Fruit fly (Drosophila melanogaster) whole organism, embryonic: ENCODE measurements around the gene Polr1B.

Experiments
- Aef1 ChIP-seq: fragments of 200-800 bp; sonication (Bioruptor generic); IDR thresholded peaks from 3 replicates; pipeline ENCODE4 v1.3.6; 2022; ENCODE audit warnings: missing biosample characterization, missing genetic modification characterization
- BtbVII ChIP-seq: fragments of 200-800 bp; sonication (Bioruptor generic); optimal IDR thresholded peaks from 3 replicates; lab custom pipeline; 2017; ENCODE audit warnings: missing biosample characterization, mild to moderate bottlenecking, missing genetic modification characterization
- CG10267 ChIP-seq: fragments of 200-800 bp; sonication (Bioruptor generic); optimal IDR thresholded peaks from 2 replicates; lab custom pipeline; 2018; ENCODE audit warnings: missing biosample characterization, mild to moderate bottlenecking, missing genetic modification characterization, moderate library complexity
- CG13287 ChIP-seq: fragments of 200-800 bp; sonication (Bioruptor generic); IDR thresholded peaks from 2 replicates; pipeline ENCODE4 v1.3.6; 2022; ENCODE audit warnings: missing biosample characterization, missing genetic modification characterization; ENCODE audit not compliant: partially characterized antibody
- CG14710 ChIP-seq: fragments of 200-800 bp; sonication (Bioruptor generic); optimal IDR thresholded peaks from 3 replicates; lab custom pipeline; 2019; ENCODE audit warnings: missing biosample characterization, mild to moderate bottlenecking, missing genetic modification characterization, moderate library complexity
- CG14965 ChIP-seq: fragments of 200-800 bp; sonication (Bioruptor generic); optimal IDR thresholded peaks from 2 replicates; lab custom pipeline; 2016; ENCODE audit warnings: missing biosample characterization, missing genetic modification characterization, borderline replicate concordance
- CG15696 ChIP-seq: fragments of 200-800 bp; sonication (Bioruptor generic); optimal IDR thresholded peaks from 2 replicates; lab custom pipeline; 2019; ENCODE audit warnings: missing biosample characterization, mild to moderate bottlenecking, missing genetic modification characterization, moderate library complexity
- CG17802 ChIP-seq: fragments of 200-800 bp; sonication (Bioruptor generic); optimal IDR thresholded peaks from 2 replicates; lab custom pipeline; 2018; ENCODE audit warnings: missing biosample characterization, mild to moderate bottlenecking, missing genetic modification characterization, moderate library complexity
- CG18011 ChIP-seq: fragments of 200-800 bp; sonication (Bioruptor generic); optimal IDR thresholded peaks from 2 replicates; lab custom pipeline; 2017; ENCODE audit warnings: missing biosample characterization, missing genetic modification characterization, mild to moderate bottlenecking, moderate library complexity, missing genotype
- CG32532 ChIP-seq: fragments of 200-800 bp; sonication (Bioruptor generic); IDR thresholded peaks from 2 replicates; pipeline ENCODE4 v1.3.6; 2022; ENCODE audit warnings: missing biosample characterization, missing genetic modification characterization
- CG32767 ChIP-seq: fragments of 200-800 bp; sonication (Bioruptor generic); IDR thresholded peaks from 2 replicates; pipeline ENCODE4 v1.3.6; 2022; ENCODE audit warnings: missing biosample characterization, missing genetic modification characterization
- CG4360 ChIP-seq: fragments of 200-800 bp; sonication (Bioruptor generic); IDR thresholded peaks from 2 replicates; pipeline ENCODE4 v1.3.6; 2022; ENCODE audit warnings: missing biosample characterization, missing genetic modification characterization
- CG43689 ChIP-seq: fragments of 200-800 bp; sonication (Bioruptor generic); IDR thresholded peaks from 2 replicates; pipeline ENCODE4 v1.3.6; 2022; ENCODE audit warnings: missing biosample characterization, missing genetic modification characterization
- CG6813 ChIP-seq: fragments of 200-800 bp; sonication (Bioruptor generic); optimal IDR thresholded peaks from 2 replicates; lab custom pipeline; 2017; ENCODE audit warnings: missing biosample characterization, missing genetic modification characterization, mild to moderate bottlenecking, moderate library complexity, missing genetic modification reagents
- CG7556 ChIP-seq: fragments of 200-800 bp; sonication (Bioruptor generic); optimal IDR thresholded peaks from 2 replicates; lab custom pipeline; 2017; ENCODE audit warnings: missing biosample characterization, mild to moderate bottlenecking, missing genetic modification characterization
- CG8290 ChIP-seq, 3 experiments: fragments of 200-800 bp; sonication (Bioruptor generic); optimal IDR thresholded peaks; 2 replicates each; lab custom pipeline; 2016 to 2019; ENCODE audit warnings: missing biosample characterization in 3 of 3, missing genetic modification characterization in 3 of 3, mild to moderate bottlenecking in 2 of 3, moderate library complexity in 1 of 3
- CG9437 ChIP-seq: fragments of 200-800 bp; sonication (Bioruptor generic); optimal IDR thresholded peaks from 2 replicates; lab custom pipeline; 2018; ENCODE audit warnings: missing biosample characterization, mild to moderate bottlenecking, missing genetic modification characterization
- Chrac-16 ChIP-seq: fragments of 200-800 bp; sonication (Bioruptor generic); optimal IDR thresholded peaks from 3 replicates; lab custom pipeline; 2016; ENCODE audit warnings: missing biosample characterization, missing genetic modification characterization
- Dp ChIP-seq: fragments of 200-800 bp; sonication (Bioruptor generic); optimal IDR thresholded peaks from 2 replicates; lab custom pipeline; 2018; ENCODE audit warnings: missing biosample characterization, mild to moderate bottlenecking, missing genetic modification characterization, moderate library complexity
- Gug ChIP-seq: fragments of 200-800 bp; sonication (Bioruptor generic); IDR thresholded peaks from 4 replicates; pipeline ENCODE4 v1.3.6; 2022; ENCODE audit warnings: missing biosample characterization, missing genetic modification characterization
- H2.0 ChIP-seq: fragments of 200-800 bp; sonication (Bioruptor generic); IDR thresholded peaks from 2 replicates; pipeline ENCODE4 v1.3.6; 2022; ENCODE audit warnings: missing biosample characterization, missing genetic modification characterization
- HHEX ChIP-seq: fragments of 200-800 bp; sonication (Bioruptor generic); optimal IDR thresholded peaks from 3 replicates; lab custom pipeline; 2017; ENCODE audit warnings: missing biosample characterization, mild to moderate bottlenecking, missing genetic modification characterization, missing genetic modification reagents
- HLH4C ChIP-seq: fragments of 200-800 bp; sonication (Bioruptor generic); IDR thresholded peaks from 3 replicates; pipeline ENCODE4 v1.3.6; 2022; ENCODE audit warnings: missing biosample characterization, missing genetic modification characterization; ENCODE audit not compliant: partially characterized antibody
- MESR4 ChIP-seq: fragments of 200-800 bp; sonication (Bioruptor generic); optimal IDR thresholded peaks from 2 replicates; lab custom pipeline; 2018; ENCODE audit warnings: missing biosample characterization, mild to moderate bottlenecking, missing genetic modification characterization, moderate library complexity
- Mes4 ChIP-seq: fragments of 200-800 bp; sonication (Bioruptor generic); optimal IDR thresholded peaks from 2 replicates; lab custom pipeline; 2016; ENCODE audit warnings: missing biosample characterization, missing genetic modification characterization
- Tbp ChIP-seq: fragments of >200 bp; optimal IDR thresholded peaks from 2 replicates; lab custom pipeline; 2018; ENCODE audit warnings: missing biosample characterization, missing genetic modification characterization
- chif ChIP-seq, 2 experiments: fragments of 200-800 bp; sonication (Bioruptor generic); optimal IDR thresholded peaks; 3 replicates each; lab custom pipeline; 2016; ENCODE audit warnings: missing biosample characterization in 2 of 2, missing genetic modification characterization in 2 of 2
- cwo ChIP-seq: fragments of 200-800 bp; sonication (Bioruptor generic); optimal IDR thresholded peaks from 3 replicates; lab custom pipeline; 2017; ENCODE audit warnings: missing biosample characterization, missing genetic modification characterization, mild to moderate bottlenecking, moderate library complexity, missing genetic modification reagents
- grau ChIP-seq: fragments of 200-800 bp; optimal IDR thresholded peaks from 3 replicates; lab custom pipeline; 2019; ENCODE audit warnings: missing biosample characterization, mild to moderate bottlenecking, missing genetic modification characterization, moderate library complexity
- ham ChIP-seq: fragments of 200-800 bp; sonication (Bioruptor generic); IDR thresholded peaks from 2 replicates; pipeline ENCODE4 v1.3.6; 2022; ENCODE audit warnings: missing biosample characterization, missing genetic modification characterization
- jing ChIP-seq: fragments of 200-800 bp; sonication (Bioruptor generic); optimal IDR thresholded peaks from 2 replicates; lab custom pipeline; 2018; ENCODE audit warnings: missing biosample characterization, mild to moderate bottlenecking, missing genetic modification characterization
- klu ChIP-seq: fragments of 200-800 bp; sonication (Bioruptor generic); IDR thresholded peaks from 2 replicates; pipeline ENCODE4 v1.3.6; 2022; ENCODE audit warnings: missing biosample characterization, missing genetic modification characterization
- lbe ChIP-seq: fragments of 200-800 bp; sonication (Bioruptor generic); optimal IDR thresholded peaks from 2 replicates; lab custom pipeline; 2016; ENCODE audit warnings: missing biosample characterization, mild to moderate bottlenecking, missing genetic modification characterization
- nom ChIP-seq: fragments of 200-800 bp; sonication (Bioruptor generic); optimal IDR thresholded peaks from 2 replicates; lab custom pipeline; 2017; ENCODE audit warnings: missing biosample characterization, missing genetic modification characterization, mild to moderate bottlenecking, moderate library complexity, missing genetic modification reagents
- p53 ChIP-seq: fragments of 200-800 bp; sonication (Bioruptor generic); optimal IDR thresholded peaks from 2 replicates; lab custom pipeline; 2016; ENCODE audit warnings: missing biosample characterization, missing genetic modification characterization
- pb ChIP-seq: fragments of 200-800 bp; sonication (Bioruptor generic); optimal IDR thresholded peaks from 3 replicates; lab custom pipeline; 2016; ENCODE audit warnings: missing biosample characterization, missing genetic modification characterization
- peb ChIP-seq: fragments of 200-800 bp; sonication (Bioruptor generic); IDR thresholded peaks from 2 replicates; pipeline ENCODE4 v1.3.6; 2022; ENCODE audit warnings: missing biosample characterization, missing genetic modification characterization
- pita ChIP-seq: fragments of 200-800 bp; sonication (Bioruptor generic); optimal IDR thresholded peaks from 2 replicates; lab custom pipeline; 2017; ENCODE audit warnings: missing biosample characterization, mild to moderate bottlenecking, missing genetic modification characterization
- prd ChIP-seq, 3 experiments: fragments of >200 bp in 2 of 3; fragments of 200-800 bp in 1 of 3; sonication (Bioruptor generic) in 1 of 3; optimal IDR thresholded peaks in 2 of 3; IDR thresholded peaks in 1 of 3; 2 replicates in 2 of 3; 3 replicates in 1 of 3; pipeline versions ENCODE4 v1.3.6 to Lab custom; 2017 to 2022; ENCODE audit warnings: missing biosample characterization in 1 of 3, missing genetic modification characterization in 1 of 3
- sens ChIP-seq: fragments of 200-800 bp; sonication (Bioruptor generic); peaks from one replicate; lab custom pipeline; 2016; ENCODE audit warnings: missing biosample characterization, missing genetic modification characterization
- sna ChIP-seq: fragments of 200-800 bp; sonication (Bioruptor generic); IDR thresholded peaks from 2 replicates; pipeline ENCODE4 v1.3.6; 2022; ENCODE audit warnings: missing biosample characterization, missing genetic modification characterization; ENCODE audit not compliant: partially characterized antibody
- sqz ChIP-seq: fragments of 200-800 bp; sonication (Bioruptor generic); optimal IDR thresholded peaks from 3 replicates; lab custom pipeline; 2018; ENCODE audit warnings: missing biosample characterization, mild to moderate bottlenecking, missing genetic modification characterization
- sr ChIP-seq: fragments of 200-800 bp; sonication (Bioruptor generic); IDR thresholded peaks from 3 replicates; pipeline ENCODE4 v1.3.6; 2022; ENCODE audit warnings: missing biosample characterization, missing genetic modification characterization
- stwl ChIP-seq: fragments of 200-800 bp; sonication (Bioruptor generic); optimal IDR thresholded peaks from 3 replicates; lab custom pipeline; 2018; ENCODE audit warnings: missing biosample characterization, mild to moderate bottlenecking, missing genetic modification characterization, moderate library complexity
- tio ChIP-seq: fragments of 200-800 bp; sonication (Bioruptor generic); optimal IDR thresholded peaks from 2 replicates; lab custom pipeline; 2017; ENCODE audit warnings: missing biosample characterization, missing genetic modification characterization, inconsistent platforms
- tll ChIP-seq, 2 experiments: fragments of 200-800 bp in 1 of 2; fragments of >200 bp in 1 of 2; sonication (Bioruptor generic) in 1 of 2; optimal IDR thresholded peaks; 2 replicates each; lab custom pipeline; 2017 to 2019; ENCODE audit warnings: missing biosample characterization in 2 of 2, missing genetic modification characterization in 2 of 2, mild to moderate bottlenecking in 1 of 2, moderate library complexity in 1 of 2
- toy ChIP-seq: fragments of 200-800 bp; sonication (Bioruptor generic); IDR thresholded peaks from 2 replicates; pipeline ENCODE4 v1.3.6; 2022; ENCODE audit warnings: missing biosample characterization, missing genetic modification characterization
- usp ChIP-seq: fragments of >200 bp; optimal IDR thresholded peaks from 2 replicates; lab custom pipeline; 2017; ENCODE audit warnings: missing biosample characterization, missing genetic modification characterization

The Polr1B gene

dm6 chr2L:419620-420184, 15.6 kb downstream of the Polr1B start, which contains the start of the genes CG13690 and RpLP1 (continued):
- no peak for TF ChIP-seq tio
- TF ChIP-seq Tbp (GFP tag; lab: Kevin White, UChicago) = peak; percentile 45
- TF ChIP-seq peb (GFP tag; lab: Robert Waterston, UW) = no peak
- TF ChIP-seq CG43689 (GFP tag; lab: Robert Waterston, UW) = no peak
- peak; percentile 44 for TF ChIP-seq cwo (GFP tag; lab: Kevin White, UChicago)
- peak; percentile 29; the same call in 1 of the 3 replicates for TF ChIP-seq Aef1 (GFP tag; lab: Robert Waterston, UW)
- TF ChIP-seq sr (GFP tag; lab: Robert Waterston, UW) = peak; percentile 61; the same call in 1 of the 3 replicates
- TF ChIP-seq jing (GFP tag; lab: Kevin White, UChicago) = no peak
- peak; percentile 90 for TF ChIP-seq sqz (GFP tag; lab: Kevin White, UChicago)
- TF ChIP-seq MESR4 (GFP tag; lab: Kevin White, UChicago) = peak; percentile 99
- peak; percentile 56; the same call in 1 of the 2 replicates for TF ChIP-seq CG32767 (GFP tag; lab: Robert Waterston, UW)
- TF ChIP-seq chif (GFP tag; optimal IDR thresholded peaks at IDR 0.05; lab: Kevin White, UChicago) = peak; percentile 63 to 66
- peak; percentile 66 for TF ChIP-seq pb
- peak; percentile 9; the same call in 1 of the 2 replicates for TF ChIP-seq CG13287 (GFP tag; lab: Robert Waterston, UW)
- no peak for TF ChIP-seq tll (GFP tag; optimal IDR thresholded peaks at IDR 0.05; lab: Kevin White, UChicago)
- TF ChIP-seq sens (GFP tag; lab: Kevin White, UChicago) = peak; percentile 95
- peak; percentile 88 for TF ChIP-seq Dp
- TF ChIP-seq CG8290 (GFP tag; optimal IDR thresholded peaks at IDR 0.05; lab: Kevin White, UChicago) = peak; percentile 56
- TF ChIP-seq CG8290 (tag; optimal IDR thresholded peaks at IDR 0.05; lab: Kevin White, UChicago) = peak; percentile 41 to 85
- TF ChIP-seq stwl = peak; percentile 76
- TF ChIP-seq CG14710 = peak; percentile 93
- TF ChIP-seq sna (GFP tag; lab: Robert Waterston, UW) = 0 out of 2 replicates have a peak, but pooled peaks have one; percentile 17
- no peak for TF ChIP-seq klu (GFP tag; lab: Robert Waterston, UW)
- peak; percentile 85 for TF ChIP-seq HHEX (GFP tag; lab: Kevin White, UChicago)
- no peak for TF ChIP-seq toy (GFP tag; lab: Robert Waterston, UW)
- peak; percentile 89 for TF ChIP-seq nom (GFP tag; lab: Kevin White, UChicago)
- peak; percentile 89 for TF ChIP-seq Mes4
- TF ChIP-seq CG18011 (GFP tag; lab: Kevin White, UChicago) = peak; percentile 58
- TF ChIP-seq BtbVII = peak; percentile 88
- peak; percentile 62 for TF ChIP-seq CG7556 (GFP tag; lab: Kevin White, UChicago)
- TF ChIP-seq CG17802 (tag; lab: Kevin White, UChicago) = peak; percentile 9
- TF ChIP-seq usp (GFP tag; lab: Kevin White, UChicago) = no peak
- TF ChIP-seq CG6813 (GFP tag; lab: Kevin White, UChicago) = peak; percentile 87
- TF ChIP-seq CG32532 (GFP tag; lab: Robert Waterston, UW) = peak; percentile 72
- no peak for TF ChIP-seq ham (GFP tag; lab: Robert Waterston, UW)
- TF ChIP-seq Gug (GFP tag; lab: Robert Waterston, UW) = no peak
- TF ChIP-seq CG4360 = peak; percentile 47; the same call in 1 of the 2 replicates
- no peak for TF ChIP-seq HLH4C (GFP tag; lab: Robert Waterston, UW)
- peak; percentile 97 for TF ChIP-seq CG9437 (GFP tag; lab: Kevin White, UChicago)
- TF ChIP-seq H2.0 = peak; percentile 23; the same call in 1 of the 2 replicates
- TF ChIP-seq prd (optimal IDR thresholded peaks at IDR 0.05; lab: Kevin White, UChicago) = no peak
- no peak for TF ChIP-seq prd (GFP tag; IDR thresholded peaks at IDR 0.05; lab: Robert Waterston, UW)
- peak; percentile 74 for TF ChIP-seq grau (tag; lab: Kevin White, UChicago)
- peak; percentile 86 for TF ChIP-seq CG10267 (tag; lab: Kevin White, UChicago)
- TF ChIP-seq CG14965 (GFP tag; lab: Kevin White, UChicago) = no peak
- peak; percentile 78 for TF ChIP-seq lbe (GFP tag; lab: Kevin White, UChicago)
- peak; percentile 72 for TF ChIP-seq p53 (GFP tag; lab: Kevin White, UChicago)
- no peak for TF ChIP-seq pita (GFP tag; lab: Kevin White, UChicago)
- TF ChIP-seq Chrac-16 (GFP tag; lab: Kevin White, UChicago) = peak; percentile 28
- peak; percentile 29 for TF ChIP-seq CG15696
